Fruit fly (Drosophila melanogaster): ENCODE data around the gene STUB1.

STUB1 gene

DNA sequence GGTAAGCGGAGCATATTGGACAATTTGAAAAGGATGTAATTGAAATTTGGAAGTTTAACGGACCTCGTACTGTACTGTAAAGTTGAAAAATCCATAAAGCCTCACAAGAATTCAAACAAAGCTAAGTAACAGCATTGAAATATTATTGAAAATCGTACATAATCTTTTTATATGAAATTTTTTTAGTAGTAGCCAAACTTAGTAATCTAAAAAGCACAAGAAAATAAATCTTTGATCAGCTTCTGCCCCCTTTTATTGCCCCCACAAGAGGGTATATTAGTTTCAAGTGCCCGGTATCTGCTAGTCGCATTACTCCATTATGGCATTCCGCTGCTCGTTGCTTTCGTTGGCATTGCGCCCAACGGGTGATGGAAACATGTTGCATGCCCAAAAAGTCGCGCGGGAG is 29.5 kb downstream of the STUB1 start:
- TF ChIP-seq CTCF (optimal IDR thresholded peaks at IDR 0.05) (no peak), CG8478 (optimal IDR thresholded peaks at IDR 0.05) (no peak)

DNA sequence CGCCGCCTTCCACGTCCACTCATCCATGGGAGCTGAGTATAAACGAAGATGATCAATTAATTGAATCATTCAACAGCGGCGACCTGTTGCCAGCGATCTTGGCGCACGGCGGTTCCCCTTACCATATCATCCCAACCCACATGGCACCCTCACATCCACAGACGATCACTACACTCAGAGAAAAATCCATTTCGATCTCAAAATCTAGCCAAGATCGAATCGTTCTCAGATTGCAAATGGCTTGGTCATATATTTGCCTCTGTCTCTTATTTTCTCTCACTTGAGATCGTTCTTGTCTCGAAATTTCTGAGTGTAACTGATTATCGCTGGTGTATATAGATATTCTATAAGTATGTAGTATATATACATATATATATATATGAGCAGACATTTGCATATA is 31.0 kb downstream of the STUB1 start:
- TF ChIP-seq CG8478 (optimal IDR thresholded peaks at IDR 0.05) (no peak), CTCF (optimal IDR thresholded peaks at IDR 0.05) (no peak)

DNA sequence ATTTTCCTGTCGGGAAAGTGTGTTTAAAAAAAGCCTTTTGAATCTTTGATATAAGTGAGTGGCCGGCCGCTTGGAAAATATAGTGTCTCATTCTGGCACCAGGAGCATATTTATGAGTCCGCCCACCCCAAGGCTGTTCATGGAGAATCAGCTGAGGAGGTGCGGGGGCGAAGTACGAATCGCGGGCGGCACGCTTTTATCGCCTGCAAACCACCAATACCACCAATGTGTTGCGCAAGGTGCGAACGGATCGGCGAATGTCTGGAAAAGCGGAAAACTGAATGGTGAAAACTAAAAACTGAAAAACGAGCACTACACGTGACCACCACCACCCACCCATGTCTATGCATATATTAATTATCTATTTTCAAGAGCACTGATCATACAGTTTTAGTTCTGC is 31.6 kb downstream of the STUB1 start:
- TF ChIP-seq CG8478 (optimal IDR thresholded peaks at IDR 0.05) (no peak), CTCF (optimal IDR thresholded peaks at IDR 0.05) (no peak)

DNA sequence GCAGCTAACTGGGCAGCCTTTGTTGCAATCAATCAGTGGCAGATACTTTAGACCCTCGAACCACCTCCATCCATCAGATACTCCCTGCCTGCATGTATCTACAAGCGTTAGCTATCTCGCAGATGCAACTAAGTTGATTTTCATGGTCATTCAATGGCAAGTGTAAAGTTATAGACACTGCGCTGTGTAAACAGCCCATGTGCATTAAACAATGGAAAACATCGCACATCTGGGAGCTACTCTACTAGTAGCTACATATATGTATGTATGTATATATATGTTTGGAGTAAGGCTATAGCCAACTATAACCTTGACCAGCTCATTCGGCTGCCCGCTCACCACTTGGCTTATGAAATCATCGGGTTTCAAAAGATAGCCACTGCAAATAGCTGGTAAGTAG is 32.9 kb downstream of the STUB1 start:
- TF ChIP-seq CTCF (optimal IDR thresholded peaks at IDR 0.05) (no peak), CG8478 (optimal IDR thresholded peaks at IDR 0.05) (no peak)

DNA sequence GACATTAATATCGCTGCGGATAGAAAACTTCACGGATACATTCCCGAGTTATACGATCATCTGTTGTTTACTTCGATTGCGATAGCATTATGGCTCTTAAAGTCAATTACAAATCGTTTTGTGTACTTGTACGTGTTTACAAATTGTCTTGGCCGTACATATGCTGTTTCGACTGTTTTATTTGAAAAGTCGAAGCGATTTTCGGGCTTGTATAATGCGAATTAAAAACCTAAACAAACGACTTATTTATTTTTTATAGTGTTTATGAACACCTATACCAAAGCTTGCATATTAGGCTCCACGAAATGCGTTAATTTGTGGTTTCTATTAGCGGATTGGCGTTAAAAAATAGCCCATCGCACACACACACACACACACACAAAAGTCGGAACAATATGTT is 34.9 kb downstream of the STUB1 start:
- TF ChIP-seq CTCF (optimal IDR thresholded peaks at IDR 0.05): no peak
- no peak for TF ChIP-seq CG8478 (optimal IDR thresholded peaks at IDR 0.05)

DNA sequence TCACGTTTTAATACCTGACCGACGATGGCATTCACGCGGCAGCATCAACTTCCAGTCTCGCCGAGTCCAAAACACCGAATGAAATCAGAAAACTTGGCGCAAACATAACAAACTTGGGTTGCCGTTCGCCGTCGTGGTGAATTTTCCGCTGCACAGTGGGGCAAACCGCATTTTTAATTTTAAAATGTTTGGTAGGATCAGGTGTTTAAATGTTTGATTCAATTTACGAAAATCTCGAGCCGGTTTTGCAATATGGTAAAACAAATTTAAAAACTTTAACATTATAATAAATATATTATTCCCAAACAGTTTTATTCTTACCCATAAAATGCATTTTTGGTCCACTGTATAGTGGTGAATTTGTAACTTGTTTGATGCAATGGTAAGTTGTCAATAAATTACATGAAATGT is 36.9 kb downstream of the STUB1 start, which contains the start of gene RluA-1:
Gene RluA-1 (minus strand): TSS at position 82 of the 411 bp plus-strand sequence.
- TF ChIP-seq CG8478 (optimal IDR thresholded peaks at IDR 0.05) (no peak), CTCF (optimal IDR thresholded peaks at IDR 0.05) (no peak)

DNA sequence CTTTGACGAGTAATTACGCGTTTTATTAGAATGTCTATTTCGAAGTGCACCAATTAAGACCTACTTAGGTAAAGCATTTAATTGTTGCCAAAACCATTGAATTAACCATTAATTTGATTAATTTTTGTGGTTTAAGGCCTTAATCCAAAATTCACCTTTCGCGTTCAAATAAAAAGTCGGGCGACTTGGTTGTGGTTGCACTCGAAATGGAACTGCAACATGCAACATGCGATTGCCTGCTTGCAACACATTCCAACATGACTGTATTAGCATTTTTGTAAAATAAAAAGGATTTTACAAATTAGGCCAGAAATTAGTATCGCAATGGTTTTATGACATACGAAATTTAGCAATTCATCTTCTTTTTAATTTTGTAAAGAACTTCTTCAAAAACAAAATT is 37.5 kb downstream of the STUB1 start:
- no peak for TF ChIP-seq CG8478 (optimal IDR thresholded peaks at IDR 0.05)
- TF ChIP-seq CTCF (optimal IDR thresholded peaks at IDR 0.05): no peak

DNA sequence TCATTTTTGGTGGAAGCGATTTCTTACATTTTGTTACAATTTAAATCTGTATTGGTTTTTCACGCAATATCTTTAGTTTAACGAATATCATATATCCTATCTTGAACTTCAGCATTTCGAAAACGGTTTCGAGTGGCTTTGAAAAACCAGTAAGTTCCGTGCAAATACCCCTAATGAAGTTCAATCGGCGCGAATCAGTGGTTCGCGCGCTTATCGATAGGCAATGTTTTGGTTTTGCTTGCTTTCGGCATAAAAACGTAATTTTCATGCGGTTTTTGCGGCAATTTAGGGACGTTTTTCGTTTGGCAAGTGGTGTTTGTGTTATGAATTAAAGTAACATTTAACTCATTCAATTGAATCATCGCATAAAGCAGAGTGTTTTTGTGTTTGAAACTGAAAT is 39.5 kb downstream of the STUB1 start, which contains the start of gene RluA-2:
Gene RluA-2 (plus strand): TSS at position 195 of the 400 bp plus-strand sequence.
- TF ChIP-seq CTCF (optimal IDR thresholded peaks at IDR 0.05) (no peak), CG8478 (optimal IDR thresholded peaks at IDR 0.05) (no peak)

DNA sequence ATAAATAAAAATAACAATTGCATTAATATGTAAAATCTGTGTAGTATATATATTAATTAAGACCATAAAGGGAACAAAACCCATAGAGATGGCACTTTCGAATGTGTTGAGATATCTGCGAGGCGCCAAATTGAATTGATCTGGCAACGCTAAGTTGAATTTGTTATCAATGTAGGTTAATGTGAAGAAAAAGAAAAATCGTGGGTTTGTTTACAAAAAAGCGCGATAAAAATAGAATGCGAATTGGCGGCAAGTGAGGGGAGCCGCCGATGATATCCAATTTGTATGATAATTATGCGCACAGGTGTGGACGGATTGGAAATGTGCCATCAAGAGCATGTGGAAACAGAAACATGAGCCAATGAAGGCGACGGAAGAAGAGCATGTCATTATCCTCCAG is 42.5 kb downstream of the STUB1 start:
- no peak for TF ChIP-seq CTCF (optimal IDR thresholded peaks at IDR 0.05)
- no peak for TF ChIP-seq CG8478 (optimal IDR thresholded peaks at IDR 0.05)

DNA sequence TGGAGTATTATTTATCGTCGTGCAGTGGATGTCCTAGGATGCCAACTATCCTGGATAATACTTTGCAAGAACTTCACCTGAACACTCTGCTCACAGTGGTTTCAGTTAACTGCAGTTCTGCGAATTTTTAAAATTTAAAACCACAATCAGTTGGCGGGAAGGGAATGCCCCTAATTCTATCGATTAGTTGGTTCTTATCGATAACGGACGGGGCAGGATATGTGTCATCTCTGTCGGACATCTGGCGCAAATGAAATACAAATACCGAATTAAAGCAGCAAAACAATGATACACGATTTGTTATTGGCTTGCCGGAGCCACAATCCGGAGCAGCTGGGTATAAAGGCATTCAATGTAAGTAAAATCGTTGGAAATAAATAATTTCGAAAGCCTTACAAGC is 45.7 kb downstream of the STUB1 start, which contains the start of gene Grip75:
Gene Grip75 (plus strand): TSS at position 223 of the 400 bp plus-strand sequence.
- TF ChIP-seq CG8478 (optimal IDR thresholded peaks at IDR 0.05) (no peak), CTCF (optimal IDR thresholded peaks at IDR 0.05) (no peak)

DNA sequence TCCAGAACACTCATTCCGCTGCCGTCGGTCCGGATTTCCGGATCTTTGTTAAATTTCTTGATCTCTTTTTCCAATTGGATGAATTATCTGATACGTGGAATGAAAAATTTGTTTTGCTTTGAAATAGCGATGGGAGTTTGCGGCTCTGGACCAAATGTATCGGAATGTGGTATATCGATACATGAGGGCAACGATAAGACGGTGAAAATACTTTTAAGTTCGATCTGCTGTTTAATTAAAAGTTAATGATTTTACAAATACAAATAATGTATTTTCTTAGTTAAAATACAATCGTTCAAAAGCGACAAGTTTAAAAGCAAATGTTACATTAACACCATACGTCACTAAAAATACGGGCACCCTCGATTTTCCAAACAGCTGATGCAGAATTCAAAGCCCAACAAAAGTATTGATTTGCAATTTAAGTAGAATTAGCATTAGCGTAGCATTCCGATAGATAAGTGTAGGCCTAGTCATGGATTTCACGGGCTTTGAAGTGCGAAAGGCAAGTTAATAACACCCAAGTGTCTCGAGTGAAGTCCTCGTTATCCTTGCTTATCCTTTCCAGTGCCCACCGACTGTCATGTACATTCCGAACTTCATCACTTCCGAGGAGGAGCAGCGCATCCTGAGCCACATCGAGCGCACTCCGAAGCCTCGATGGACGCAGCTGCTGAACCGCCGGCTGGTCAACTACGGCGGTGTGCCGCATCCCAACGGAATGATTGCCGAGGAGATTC is 51.3 kb downstream of the STUB1 start, which contains the start of the genes Cog4 and CG6144:
Gene Cog4 (minus strand): TSS at position 139 of the 740 bp plus-strand sequence.
Gene CG6144 (plus strand): TSS at position 211 of the 740 bp plus-strand sequence.
- TF ChIP-seq CTCF (optimal IDR thresholded peaks at IDR 0.05): no peak
- no peak for TF ChIP-seq CG8478 (optimal IDR thresholded peaks at IDR 0.05)

All from S2 (cell line).